Fruit fly (Drosophila melanogaster) whole organism: ENCODE results near the gene eff.

ENCODE experiments used
- CG8478 ChIP-seq: fragments of >200 bp; optimal IDR thresholded peaks from 2 replicates; lab custom pipeline; 2018; ENCODE audit warnings: inconsistent platforms
- Dll ChIP-seq: fragments of >200 bp; optimal IDR thresholded peaks from 2 replicates; lab custom pipeline; 2017
- EcR ChIP-seq, 2 experiments: fragments of >200 bp; optimal IDR thresholded peaks; 2 replicates each; lab custom pipeline; 2017; ENCODE audit warnings: missing biosample characterization in 2 of 2, missing genetic modification characterization in 2 of 2, missing genetic modification reagents in 2 of 2
- pan ChIP-seq: fragments of >200 bp; optimal IDR thresholded peaks from 2 replicates; lab custom pipeline; 2017
- psq ChIP-seq: fragments of >200 bp; optimal IDR thresholded peaks from 2 replicates; lab custom pipeline; 2017
- usp ChIP-seq: fragments of >200 bp; optimal IDR thresholded peaks from 2 replicates; lab custom pipeline; 2017; ENCODE audit warnings: missing biosample characterization, missing genetic modification characterization, mixed read lengths

- TF ChIP-seq psq (lab: Kevin White, UChicago) (no peak), Dll (lab: Kevin White, UChicago) (no peak), pan (lab: Kevin White, UChicago) (no peak), usp (GFP tag; lab: Kevin White, UChicago) (no peak), CG8478 (lab: Kevin White, UChicago) (no peak), EcR (GFP tag; optimal IDR thresholded peaks at IDR 0.05; lab: Kevin White, UChicago) (no peak)
Measured at dm6 chr3R:14713110-14713713, 27.9 kb downstream of the eff start.
